Fruit fly (Drosophila melanogaster) whole organism: ENCODE results near the gene CG2794.

ENCODE experiments used
- CG8478 ChIP-seq: fragments of >200 bp; optimal IDR thresholded peaks from 2 replicates; lab custom pipeline; 2018; ENCODE audit warnings: inconsistent platforms
- Dll ChIP-seq: fragments of >200 bp; optimal IDR thresholded peaks from 2 replicates; lab custom pipeline; 2017
- EcR ChIP-seq, 2 experiments: fragments of >200 bp; optimal IDR thresholded peaks; 2 replicates each; lab custom pipeline; 2017; ENCODE audit warnings: missing biosample characterization in 2 of 2, missing genetic modification characterization in 2 of 2, missing genetic modification reagents in 2 of 2
- pan ChIP-seq: fragments of >200 bp; optimal IDR thresholded peaks from 2 replicates; lab custom pipeline; 2017
- psq ChIP-seq: fragments of >200 bp; optimal IDR thresholded peaks from 2 replicates; lab custom pipeline; 2017
- usp ChIP-seq: fragments of >200 bp; optimal IDR thresholded peaks from 2 replicates; lab custom pipeline; 2017; ENCODE audit warnings: missing biosample characterization, missing genetic modification characterization, mixed read lengths

Gene CG2794

DNA sequence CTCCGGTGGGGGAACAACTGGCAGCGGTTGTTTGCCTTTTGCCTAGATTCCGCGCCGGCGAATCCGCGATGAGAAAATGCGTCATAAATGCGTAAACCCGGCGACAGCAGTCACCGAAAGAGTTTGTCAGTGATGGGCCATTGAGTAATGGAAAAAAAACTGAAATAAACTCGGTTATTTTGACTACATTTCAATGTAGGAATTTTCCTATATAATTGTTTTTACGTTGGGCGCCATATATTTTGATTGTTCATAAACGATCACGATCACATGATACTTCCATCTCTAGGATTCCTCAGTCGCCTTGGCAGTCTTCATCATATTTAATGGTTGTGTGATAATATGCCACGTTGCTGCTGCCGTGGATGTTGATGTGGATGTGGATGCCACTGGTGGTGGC lies 44.2 kb downstream of the CG2794 start:
- TF ChIP-seq usp (GFP tag; lab: Kevin White, UChicago) (no peak), Dll (lab: Kevin White, UChicago) (no peak)

DNA sequence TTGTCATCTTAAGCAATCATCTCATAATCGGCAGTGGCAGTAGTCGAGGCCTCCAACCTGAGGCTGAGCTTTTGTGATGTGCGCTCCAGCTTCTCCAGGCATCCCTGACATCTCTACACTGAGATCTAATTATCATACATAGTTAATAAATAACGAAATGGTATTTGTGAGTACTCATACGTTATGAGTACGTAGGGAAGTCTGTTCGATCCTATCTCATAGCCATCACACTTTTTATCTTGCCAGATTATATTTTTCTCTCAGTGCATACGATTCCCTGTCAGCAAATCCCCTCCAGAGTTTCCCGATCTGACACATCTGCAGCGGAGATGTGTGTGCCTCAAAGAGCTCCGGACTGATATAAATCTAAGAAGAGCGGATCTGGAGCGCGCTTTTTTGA lies 45.5 kb downstream of the CG2794 start:
- TF ChIP-seq EcR (GFP tag; optimal IDR thresholded peaks at IDR 0.05; lab: Kevin White, UChicago) (no peak), Dll (lab: Kevin White, UChicago) (no peak), psq (lab: Kevin White, UChicago) (no peak), pan (lab: Kevin White, UChicago) (no peak), CG8478 (no peak), usp (GFP tag; lab: Kevin White, UChicago) (no peak)

DNA sequence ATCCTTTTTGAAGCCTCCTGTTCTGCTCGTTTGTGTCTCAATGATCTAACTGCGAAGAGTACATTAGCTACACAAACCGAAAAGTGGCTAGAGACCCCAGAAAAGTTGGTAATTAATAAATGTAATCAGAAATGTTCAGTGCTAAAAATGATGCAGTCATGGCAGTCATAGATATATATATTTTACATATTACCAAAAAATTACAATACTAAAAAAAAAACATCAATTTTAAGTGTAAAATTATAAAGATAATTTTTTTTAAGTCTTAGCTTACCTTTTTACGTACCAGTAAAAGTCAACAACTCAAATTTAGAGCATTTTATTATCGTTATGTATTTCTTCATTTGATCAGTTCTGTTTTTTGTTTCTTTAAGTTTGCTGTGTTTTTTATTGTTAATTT lies 48.8 kb downstream of the CG2794 start:
- no peak for TF ChIP-seq pan (lab: Kevin White, UChicago)
- TF ChIP-seq psq (lab: Kevin White, UChicago): no peak
- no peak for TF ChIP-seq CG8478

DNA sequence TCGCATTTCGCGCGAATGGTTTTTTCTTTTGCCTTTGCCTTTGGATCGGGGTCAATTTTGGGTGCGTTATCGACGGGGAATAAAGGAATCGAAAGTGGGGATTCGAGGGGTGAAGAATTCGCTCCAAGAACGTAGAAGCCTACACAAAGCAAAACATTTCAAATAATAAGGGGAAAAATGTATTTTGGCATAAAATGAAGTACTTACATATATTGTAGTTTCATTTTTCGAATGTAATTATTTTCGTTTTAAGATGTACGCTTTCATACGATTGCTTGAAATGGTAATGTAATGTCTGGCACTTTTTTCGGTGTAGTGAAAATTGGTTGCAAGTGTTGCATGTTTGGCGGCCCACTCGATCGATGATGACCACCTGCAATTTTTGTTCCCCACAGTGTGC lies 51.1 kb downstream of the CG2794 start:
- TF ChIP-seq pan (lab: Kevin White, UChicago) (no peak), EcR (GFP tag; optimal IDR thresholded peaks at IDR 0.05; lab: Kevin White, UChicago) (no peak), psq (lab: Kevin White, UChicago) (no peak), Dll (lab: Kevin White, UChicago) (no peak), usp (GFP tag; lab: Kevin White, UChicago) (no peak), CG8478 (no peak)
